Worm (Caenorhabditis elegans) whole organism, L1 larva: Measurements from ENCODE around the gene aak-1.

ENCODE experiments used
- C04F5.9 ChIP-seq: sonication (generic microtip); optimal IDR thresholded peaks from 2 replicates; lab custom pipeline; 2016; ENCODE audit warnings: missing genetic modification characterization, missing compliant biosample characterization
- C34B4.2 ChIP-seq: sonication (generic microtip); optimal IDR thresholded peaks from 2 replicates; lab custom pipeline; 2017; ENCODE audit warnings: mild to moderate bottlenecking, missing genetic modification characterization, missing compliant biosample characterization
- F16B12.6 ChIP-seq: fragments of 150-350 bp; optimal IDR thresholded peaks from 2 replicates; lab custom pipeline; 2014; ENCODE audit warnings: missing biosample characterization, missing genetic modification characterization
- Y116A8C.19 ChIP-seq: sonication (generic microtip); optimal IDR thresholded peaks from 2 replicates; lab custom pipeline; 2016; ENCODE audit warnings: missing compliant biosample characterization, missing genetic modification characterization, borderline replicate concordance
- alr-1 ChIP-seq: fragments of 200-800 bp; sonication (Bioruptor generic); optimal IDR thresholded peaks from 2 replicates; lab custom pipeline; 2018; ENCODE audit warnings: borderline replicate concordance, mild to moderate bottlenecking, missing genetic modification characterization, missing compliant biosample characterization
- ceh-8 ChIP-seq: fragments of 200-800 bp; sonication (Bioruptor generic); optimal IDR thresholded peaks from 2 replicates; lab custom pipeline; 2018; ENCODE audit warnings: mild to moderate bottlenecking, missing genetic modification characterization, moderate library complexity, missing compliant biosample characterization
- ceh-82 ChIP-seq, 3 experiments: fragments of 150-350 bp in 1 of 3; sonication (generic microtip) in 2 of 3; optimal IDR thresholded peaks; 2 replicates each; lab custom pipeline; 2014 to 2017; ENCODE audit warnings: missing biosample characterization in 3 of 3, missing genetic modification characterization in 3 of 3
- ceh-88 ChIP-seq: fragments of 200-800 bp; sonication (Bioruptor generic); IDR thresholded peaks from 2 replicates; pipeline ENCODE4 v1.3.6; 2022; ENCODE audit warnings: missing genetic modification characterization, missing compliant biosample characterization
- ceh-90 ChIP-seq: sonication (generic microtip); optimal IDR thresholded peaks from 2 replicates; lab custom pipeline; 2016; ENCODE audit warnings: missing genetic modification characterization, missing compliant biosample characterization
- dpl-1 ChIP-seq, 3 experiments: fragments of 150-350 bp in 2 of 3; sonication (generic microtip) in 1 of 3; optimal IDR thresholded peaks; 2 replicates each; lab custom pipeline; 2014 to 2017; ENCODE audit warnings: missing biosample characterization in 3 of 3, missing genetic modification characterization in 3 of 3, missing genetic modification reagents in 3 of 3
- dsc-1 ChIP-seq: sonication (generic microtip); optimal IDR thresholded peaks from 2 replicates; lab custom pipeline; 2016; ENCODE audit warnings: mild to moderate bottlenecking, missing genetic modification characterization, missing compliant biosample characterization
- efl-1 ChIP-seq, 4 experiments: fragments of 150-350 bp; optimal IDR thresholded peaks in 3 of 4; peaks in 1 of 4; 1 replicate in 1 of 4; 2 replicates in 3 of 4; lab custom pipeline; 2014; ENCODE audit warnings: missing biosample characterization in 2 of 4, missing genetic modification characterization in 2 of 4, missing genetic modification reagents in 2 of 4
- elt-2 ChIP-seq: sonication (generic microtip); optimal IDR thresholded peaks from 2 replicates; lab custom pipeline; 2016; ENCODE audit warnings: missing genetic modification characterization, mild to moderate bottlenecking, inconsistent platforms, missing compliant biosample characterization, missing genetic modification reagents
- elt-3 ChIP-seq, 6 experiments: fragments of 150-350 bp in 1 of 6; sonication (generic microtip); optimal IDR thresholded peaks; 2 replicates each; lab custom pipeline; 2017 to 2018; ENCODE audit warnings: missing biosample characterization in 6 of 6, missing genetic modification characterization in 6 of 6, inconsistent platforms in 1 of 6
- fkh-10 ChIP-seq: sonication (generic microtip); optimal IDR thresholded peaks from 2 replicates; lab custom pipeline; 2017; ENCODE audit warnings: missing biosample characterization, missing genetic modification reagents, missing genetic modification characterization
- fkh-8 ChIP-seq: sonication (generic microtip); optimal IDR thresholded peaks from 2 replicates; lab custom pipeline; 2016; ENCODE audit warnings: mild to moderate bottlenecking, missing genetic modification characterization, missing compliant biosample characterization
- grh-1 ChIP-seq: fragments of 200-800 bp; sonication (Bioruptor generic); IDR thresholded peaks from 2 replicates; pipeline ENCODE4 v1.3.6; 2022; ENCODE audit warnings: missing genetic modification reagents, missing genetic modification characterization, missing compliant biosample characterization
- irx-1 ChIP-seq: sonication (generic microtip); optimal IDR thresholded peaks from 2 replicates; lab custom pipeline; 2016; ENCODE audit warnings: missing genetic modification characterization, missing compliant biosample characterization
- isw-1 ChIP-seq: fragments of 200-800 bp; sonication (Bioruptor generic); IDR thresholded peaks from 2 replicates; pipeline ENCODE4 v1.3.6; 2022; ENCODE audit warnings: missing genetic modification characterization, missing compliant biosample characterization
- jun-1 ChIP-seq: fragments of 150-350 bp; optimal IDR thresholded peaks from 2 replicates; lab custom pipeline; 2014; ENCODE audit warnings: missing biosample characterization, missing genetic modification reagents, missing genetic modification characterization
- lin-14 ChIP-seq: fragments of 200-800 bp; sonication (Bioruptor generic); optimal IDR thresholded peaks from 2 replicates; lab custom pipeline; 2018; ENCODE audit warnings: mild to moderate bottlenecking, missing genetic modification characterization, moderate library complexity, missing compliant biosample characterization
- lir-3 ChIP-seq: sonication (generic microtip); optimal IDR thresholded peaks from 2 replicates; lab custom pipeline; 2016; ENCODE audit warnings: mild to moderate bottlenecking, missing genetic modification characterization, moderate library complexity, missing compliant biosample characterization; ENCODE audit not compliant: poor library complexity
- lsy-2 ChIP-seq, 2 experiments: fragments of 150-350 bp; optimal IDR thresholded peaks; 2 replicates each; lab custom pipeline; 2014; ENCODE audit warnings: missing biosample characterization in 2 of 2, missing genetic modification characterization in 2 of 2
- mab-9 ChIP-seq: fragments of 200-800 bp; sonication (Bioruptor generic); IDR thresholded peaks from 2 replicates; pipeline ENCODE4 v1.3.6; 2022; ENCODE audit warnings: missing genetic modification reagents, missing genetic modification characterization, missing compliant biosample characterization
- mdl-1 ChIP-seq, 2 experiments: fragments of 150-350 bp; optimal IDR thresholded peaks; 2 replicates each; lab custom pipeline; 2014 to 2017; ENCODE audit warnings: missing biosample characterization in 2 of 2, missing genetic modification characterization in 2 of 2, inconsistent platforms in 1 of 2
- nhr-11 ChIP-seq: fragments of 150-350 bp; optimal IDR thresholded peaks from 2 replicates; lab custom pipeline; 2014; ENCODE audit warnings: missing biosample characterization, missing genetic modification characterization
- nhr-19 ChIP-seq: fragments of 200-800 bp; sonication (Bioruptor generic); conservative IDR thresholded peaks from 2 replicates; pipeline ENCODE4 v1.3.6; 2022; ENCODE audit warnings: missing genetic modification characterization, missing compliant biosample characterization
- nhr-237 ChIP-seq: fragments of 150-350 bp; optimal IDR thresholded peaks from 2 replicates; lab custom pipeline; 2014; ENCODE audit warnings: missing biosample characterization, missing genetic modification characterization
- nhr-28 ChIP-seq: fragments of 150-350 bp; optimal IDR thresholded peaks from 2 replicates; lab custom pipeline; 2014; ENCODE audit warnings: missing biosample characterization, missing genetic modification characterization
- nhr-47 ChIP-seq: sonication (generic microtip); optimal IDR thresholded peaks from 2 replicates; lab custom pipeline; 2016; ENCODE audit warnings: mild to moderate bottlenecking, missing genetic modification characterization, moderate library complexity, missing compliant biosample characterization
- nhr-76 ChIP-seq: sonication (generic microtip); optimal IDR thresholded peaks from 2 replicates; lab custom pipeline; 2017; ENCODE audit warnings: missing biosample characterization, missing genetic modification characterization
- nhr-84 ChIP-seq: sonication (generic microtip); optimal IDR thresholded peaks from 2 replicates; lab custom pipeline; 2017; ENCODE audit warnings: missing biosample characterization, missing genetic modification characterization
- nhr-85 ChIP-seq: sonication (generic microtip); peaks from one replicate; lab custom pipeline; 2016; ENCODE audit warnings: missing genetic modification characterization, inconsistent platforms, missing compliant biosample characterization
- pax-3 ChIP-seq: fragments of 200-800 bp; sonication (Bioruptor generic); optimal IDR thresholded peaks from 2 replicates; lab custom pipeline; 2018; ENCODE audit warnings: mild to moderate bottlenecking, missing genetic modification characterization, moderate library complexity, missing compliant biosample characterization
- pqm-1 ChIP-seq: sonication (generic microtip); optimal IDR thresholded peaks from 3 replicates; lab custom pipeline; 2017; ENCODE audit warnings: missing biosample characterization, missing genetic modification characterization
- rnt-1 ChIP-seq: sonication (generic microtip); optimal IDR thresholded peaks from 2 replicates; lab custom pipeline; 2016; ENCODE audit warnings: mild to moderate bottlenecking, missing genetic modification characterization, moderate library complexity, missing compliant biosample characterization
- sox-4 ChIP-seq: sonication (generic microtip); optimal IDR thresholded peaks from 2 replicates; lab custom pipeline; 2016; ENCODE audit warnings: missing genetic modification characterization, missing compliant biosample characterization
- sptf-1 ChIP-seq: fragments of 150-350 bp; optimal IDR thresholded peaks from 2 replicates; lab custom pipeline; 2014; ENCODE audit warnings: missing biosample characterization, missing genetic modification characterization
- swsn-7 ChIP-seq: sonication (generic microtip); optimal IDR thresholded peaks from 2 replicates; lab custom pipeline; 2016; ENCODE audit warnings: missing genetic modification characterization, missing compliant biosample characterization
- tlp-1 ChIP-seq: fragments of 150-350 bp; optimal IDR thresholded peaks from 2 replicates; lab custom pipeline; 2014; ENCODE audit warnings: missing biosample characterization, missing genetic modification characterization
- unc-130 ChIP-seq: fragments of 150-350 bp; optimal IDR thresholded peaks from 2 replicates; lab custom pipeline; 2017; ENCODE audit warnings: missing biosample characterization, missing genetic modification characterization, inconsistent platforms
- unc-62 ChIP-seq: fragments of 150-350 bp; optimal IDR thresholded peaks from 2 replicates; lab custom pipeline; 2014; ENCODE audit warnings: missing biosample characterization, missing genetic modification reagents, missing genetic modification characterization
- unc-86 ChIP-seq: sonication (generic microtip); optimal IDR thresholded peaks from 2 replicates; lab custom pipeline; 2016; ENCODE audit warnings: missing genetic modification characterization, missing compliant biosample characterization
- vab-15 ChIP-seq: sonication (generic microtip); optimal IDR thresholded peaks from 2 replicates; lab custom pipeline; 2017; ENCODE audit warnings: missing genotype, mild to moderate bottlenecking, missing genetic modification characterization, missing compliant biosample characterization
- zip-4 ChIP-seq: fragments of 200-800 bp; sonication (Bioruptor generic); optimal IDR thresholded peaks from 2 replicates; lab custom pipeline; 2018; ENCODE audit warnings: mild to moderate bottlenecking, missing genetic modification characterization, moderate library complexity, missing compliant biosample characterization
- ztf-4 ChIP-seq: fragments of 150-350 bp; optimal IDR thresholded peaks from 2 replicates; lab custom pipeline; 2014; ENCODE audit warnings: missing biosample characterization, missing genetic modification characterization

Gene aak-1

DNA sequence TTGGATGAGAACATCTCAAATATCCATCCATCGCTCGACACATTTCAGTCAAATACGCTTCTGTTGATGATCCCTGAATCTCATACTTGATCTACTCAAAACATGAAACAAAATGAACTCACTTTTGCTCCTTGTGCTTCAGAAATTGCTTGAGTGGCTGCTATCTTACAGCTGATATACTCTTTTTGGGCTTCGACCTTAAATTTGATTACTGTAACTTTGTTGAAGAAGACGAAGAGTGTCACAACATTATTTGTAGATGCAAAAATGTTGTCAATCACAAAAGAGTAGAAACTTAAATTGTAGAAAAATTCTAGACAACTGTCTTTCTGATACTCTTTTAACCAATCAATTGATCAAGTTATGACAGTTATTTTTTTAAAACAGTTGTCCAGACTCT, 18.3 kb downstream of the aak-1 start:
- peak; percentile 70 for TF ChIP-seq fkh-10 (GFP tag; lab: Kevin White, UChicago)
- TF ChIP-seq efl-1 (optimal IDR thresholded peaks at IDR 0.05; lab: Kevin White, UChicago): no peak
- peak in 1 of 2 experiments; percentile 72 for TF ChIP-seq efl-1 (GFP tag; optimal IDR thresholded peaks at IDR 0.05 in 1 of 2; lab: Kevin White, UChicago)
- no peak for TF ChIP-seq mab-9 (GFP tag; lab: Robert Waterston, UW)
- no peak for TF ChIP-seq dpl-1 (GFP tag; optimal IDR thresholded peaks at IDR 0.05; lab: Kevin White, UChicago)
- TF ChIP-seq ceh-8: no peak
- TF ChIP-seq mdl-1 (tag; optimal IDR thresholded peaks at IDR 0.05; lab: Kevin White, UChicago): no peak
- TF ChIP-seq dsc-1: no peak
- no peak for TF ChIP-seq nhr-237 (tag; lab: Kevin White, UChicago)
- no peak for TF ChIP-seq isw-1
- no peak for TF ChIP-seq swsn-7 (tag; lab: Kevin White, UChicago)
- TF ChIP-seq zip-4: no peak
- TF ChIP-seq pax-3 (tag; lab: Kevin White, UChicago): no peak
- no peak for TF ChIP-seq lin-14 (GFP tag; lab: Kevin White, UChicago)
- no peak for TF ChIP-seq ceh-90 (tag; lab: Kevin White, UChicago)
- no peak for TF ChIP-seq jun-1
- TF ChIP-seq alr-1 (tag; lab: Kevin White, UChicago): no peak
- TF ChIP-seq, all 84 proteins: peak for 2

DNA sequence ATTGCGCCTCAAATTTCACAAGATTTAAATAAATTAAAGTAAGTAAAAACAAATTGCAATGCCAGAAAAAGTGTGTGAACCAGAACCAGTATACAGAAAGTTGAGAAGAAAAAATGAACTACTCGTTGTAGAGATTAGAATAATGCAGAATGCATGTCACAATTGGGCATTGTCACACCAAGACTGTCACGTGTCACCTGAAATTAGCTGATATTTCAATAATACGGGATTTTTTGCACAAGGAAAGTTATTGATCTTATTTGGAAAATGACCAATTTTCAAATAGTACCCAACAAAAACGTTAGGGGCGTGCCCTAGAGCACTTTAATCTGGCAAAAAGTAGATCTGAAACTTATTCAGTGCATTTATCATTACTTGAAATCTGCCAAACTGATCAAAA, 18.9 kb downstream of the aak-1 start:
- TF ChIP-seq alr-1 (tag; lab: Kevin White, UChicago) (no peak), efl-1 (optimal IDR thresholded peaks at IDR 0.05; lab: Kevin White, UChicago) (no peak), efl-1 (GFP tag; optimal IDR thresholded peaks at IDR 0.05 in 1 of 2; lab: Kevin White, UChicago) (peak in 1 of 2 experiments; percentile 91)
- TF ChIP-seq, all 84 proteins: peak for 1

DNA sequence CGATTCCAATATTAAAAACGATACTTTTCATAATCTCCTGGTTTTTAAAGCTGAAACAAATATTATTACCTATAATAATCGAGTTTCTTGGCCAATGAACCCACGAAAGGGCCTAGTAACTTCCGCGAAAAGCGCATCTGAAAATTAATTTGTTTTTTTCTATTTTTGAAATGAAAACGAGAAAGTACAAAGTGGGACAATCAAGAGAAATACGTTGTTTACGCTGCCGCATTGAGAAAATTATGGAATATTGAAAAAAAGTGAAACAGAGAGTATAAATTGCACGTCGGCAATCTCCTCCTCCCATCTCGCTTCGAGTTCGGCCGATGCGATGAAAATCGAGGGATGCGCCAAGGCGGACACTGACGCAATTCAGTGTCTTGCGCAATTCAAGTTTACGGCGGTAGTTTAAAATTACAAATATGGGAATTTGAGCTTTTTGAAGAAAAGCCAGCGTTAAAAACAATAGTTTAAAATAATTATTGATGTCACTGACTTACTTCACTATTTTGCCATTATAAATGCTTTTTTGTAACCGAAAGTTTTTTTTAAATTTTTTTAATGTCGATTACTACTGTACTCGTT, 19.5 kb downstream of the aak-1 start, which contains the start of gene pdhk-2:
Gene pdhk-2 (minus strand): TSS at position 137 of the 585 bp plus-strand sequence.
- peak; percentile 82 for TF ChIP-seq lir-3 (tag; lab: Kevin White, UChicago)
- peak in 1 of 2 experiments; percentile 85 for TF ChIP-seq mdl-1 (tag; optimal IDR thresholded peaks at IDR 0.05; lab: Kevin White, UChicago)
- no peak for TF ChIP-seq nhr-28 (tag; lab: Kevin White, UChicago)
- peak; percentile 98 for TF ChIP-seq nhr-85 (tag; lab: Kevin White, UChicago)
- peak; percentile 80 for TF ChIP-seq unc-130
- TF ChIP-seq sptf-1 (tag; lab: Kevin White, UChicago): no peak
- TF ChIP-seq nhr-11 (tag; lab: Kevin White, UChicago): peak; percentile 89
- TF ChIP-seq nhr-47 (tag; lab: Kevin White, UChicago): peak; percentile 97
- peak; percentile 95 for TF ChIP-seq nhr-19 (GFP tag; lab: Robert Waterston, UW)
- TF ChIP-seq elt-3 (tag; optimal IDR thresholded peaks at IDR 0.05; lab: Kevin White, UChicago): peak in 3 of 6 experiments; percentile 35 to 89 (median 88)
- TF ChIP-seq pax-3 (tag; lab: Kevin White, UChicago): peak; percentile 91
- peak; percentile 97 for TF ChIP-seq rnt-1
- TF ChIP-seq ceh-82 (tag; optimal IDR thresholded peaks at IDR 0.05; lab: Kevin White, UChicago): peak; percentile 93 to 97 (median 94)
- TF ChIP-seq sox-4 (tag; lab: Kevin White, UChicago): peak; percentile 81
- TF ChIP-seq C04F5.9: peak; percentile 94
- TF ChIP-seq nhr-76 (tag; lab: Kevin White, UChicago): no peak
- TF ChIP-seq vab-15: peak; percentile 75
- TF ChIP-seq ceh-88: peak; percentile 78
- no peak for TF ChIP-seq Y116A8C.19 (tag; lab: Kevin White, UChicago)
- peak; percentile 99 to 100 (median 99) for TF ChIP-seq dpl-1 (GFP tag; optimal IDR thresholded peaks at IDR 0.05; lab: Kevin White, UChicago)
- peak; percentile 95 for TF ChIP-seq lin-14 (GFP tag; lab: Kevin White, UChicago)
- TF ChIP-seq pqm-1: no peak
- peak; percentile 95 for TF ChIP-seq lsy-2 (tag; optimal IDR thresholded peaks at IDR 0.05; lab: Kevin White, UChicago)
- TF ChIP-seq grh-1 (GFP tag; lab: Robert Waterston, UW): peak; percentile 98
- no peak for TF ChIP-seq tlp-1
- no peak for TF ChIP-seq unc-62 (GFP tag; lab: Kevin White, UChicago)
- TF ChIP-seq nhr-84 (tag; lab: Kevin White, UChicago): no peak
- TF ChIP-seq unc-86 (tag; lab: Kevin White, UChicago): peak; percentile 94
- TF ChIP-seq ztf-4 (tag; lab: Kevin White, UChicago): peak; percentile 88
- peak; percentile 97 to 100 for TF ChIP-seq efl-1 (optimal IDR thresholded peaks at IDR 0.05; lab: Kevin White, UChicago)
- TF ChIP-seq efl-1 (GFP tag; optimal IDR thresholded peaks at IDR 0.05 in 1 of 2; lab: Kevin White, UChicago): peak; percentile 99 to 100
- peak; percentile 91 for TF ChIP-seq fkh-8
- peak; percentile 66 for TF ChIP-seq F16B12.6 (tag; lab: Kevin White, UChicago)
- peak; percentile 92 for TF ChIP-seq irx-1 (tag; lab: Kevin White, UChicago)
- TF ChIP-seq C34B4.2 (tag; lab: Kevin White, UChicago): peak; percentile 49
- peak; percentile 85 for TF ChIP-seq elt-2 (tag; lab: Kevin White, UChicago)
